Worm (Caenorhabditis elegans) whole organism, L2 larva: ENCODE results near the gene glb-29.

Experiments used
- alr-1 ChIP-seq: fragments of 150-350 bp; optimal IDR thresholded peaks from 2 replicates; lab custom pipeline; 2014; ENCODE audit warnings: missing biosample characterization, missing genetic modification characterization
- aly-2 ChIP-seq: fragments of 150-350 bp; optimal IDR thresholded peaks from 2 replicates; lab custom pipeline; 2014; ENCODE audit warnings: missing biosample characterization, missing genetic modification characterization
- ama-1 ChIP-seq: fragments of 150-350 bp; optimal IDR thresholded peaks from 2 replicates; lab custom pipeline; 2018; ENCODE audit warnings: inconsistent platforms
- elt-3 ChIP-seq: sonication (generic microtip); optimal IDR thresholded peaks from 2 replicates; lab custom pipeline; 2017; ENCODE audit warnings: missing biosample characterization, missing genetic modification characterization
- lin-13 ChIP-seq: fragments of 150-350 bp; optimal IDR thresholded peaks from 2 replicates; lab custom pipeline; 2014; ENCODE audit warnings: missing biosample characterization, missing genetic modification reagents, missing genetic modification characterization
- mdl-1 ChIP-seq, 2 experiments: fragments of 150-350 bp in 1 of 2; sonication (generic microtip) in 1 of 2; optimal IDR thresholded peaks; 2 replicates each; lab custom pipeline; 2017; ENCODE audit warnings: missing biosample characterization in 2 of 2, missing genetic modification characterization in 2 of 2
- nhr-12 ChIP-seq: fragments of 150-350 bp; optimal IDR thresholded peaks from 2 replicates; lab custom pipeline; 2014; ENCODE audit warnings: missing biosample characterization, missing genetic modification characterization
- nhr-237 ChIP-seq: fragments of 150-350 bp; optimal IDR thresholded peaks from 2 replicates; lab custom pipeline; 2014; ENCODE audit warnings: missing biosample characterization, missing genetic modification characterization
- snpc-4 ChIP-seq: fragments of 150-350 bp; optimal IDR thresholded peaks from 2 replicates; lab custom pipeline; 2014; ENCODE audit warnings: missing biosample characterization, missing genetic modification characterization
- unc-39 ChIP-seq: fragments of 150-350 bp; optimal IDR thresholded peaks from 2 replicates; lab custom pipeline; 2014; ENCODE audit warnings: missing biosample characterization, missing genetic modification characterization
- unc-62 ChIP-seq: fragments of 150-350 bp; optimal IDR thresholded peaks from 2 replicates; lab custom pipeline; 2014; ENCODE audit warnings: missing biosample characterization, missing genetic modification reagents, missing genetic modification characterization

DNA sequence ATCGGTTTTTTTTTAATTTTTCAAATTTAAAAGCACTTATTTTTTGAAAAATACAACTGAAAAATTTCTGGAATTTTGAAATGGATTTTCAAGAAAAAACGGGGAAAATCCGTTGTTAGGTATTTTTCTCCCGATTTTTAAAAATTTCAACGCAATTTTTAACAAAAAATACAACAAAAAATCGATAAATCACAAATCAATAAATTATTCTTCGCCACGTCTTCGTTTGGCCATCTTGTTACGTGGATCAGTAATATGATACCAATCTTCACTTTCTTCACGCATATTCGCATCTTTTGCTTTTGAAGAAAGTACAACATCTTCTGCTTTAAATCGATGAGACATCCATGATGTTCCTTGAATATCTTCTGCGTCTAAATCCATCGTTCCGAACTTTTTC, 19.8 kb downstream of the glb-29 start:
- TF ChIP-seq alr-1 (no peak), lin-13 (GFP tag; lab: Kevin White, UChicago) (no peak), ama-1 (lab: Kevin White, UChicago) (no peak), nhr-237 (no peak), mdl-1 (tag; optimal IDR thresholded peaks at IDR 0.05; lab: Kevin White, UChicago) (no peak), snpc-4 (tag; lab: Kevin White, UChicago) (no peak), nhr-12 (tag; lab: Kevin White, UChicago) (no peak), unc-62 (GFP tag; lab: Kevin White, UChicago) (no peak), elt-3 (tag; lab: Kevin White, UChicago) (no peak), unc-39 (tag; lab: Kevin White, UChicago) (no peak), aly-2 (tag; lab: Kevin White, UChicago) (no peak)
